Fruit fly (Drosophila melanogaster): ENCODE data around the gene CG3119.

Gene CG3119

dm6 chr2L:2865560-2866309 is 28.1 kb upstream of the CG3119 start:
- TF ChIP-seq Hr96 (GFP tag; optimal IDR thresholded peaks at IDR 0.05) (peak; percentile 52), cic (GFP tag; optimal IDR thresholded peaks at IDR 0.05) (peak; percentile 77), kay (GFP tag; ENCODE audit: borderline replicate concordance) (peak; percentile 81), Mnt (GFP tag; optimal IDR thresholded peaks at IDR 0.05) (no peak), CG12768 (GFP tag; optimal IDR thresholded peaks at IDR 0.05) (no peak), CG33017 (tag; optimal IDR thresholded peaks at IDR 0.05) (peak; percentile 23), Clk (GFP tag; optimal IDR thresholded peaks at IDR 0.05) (no peak), CG14711 (tag; optimal IDR thresholded peaks at IDR 0.05) (no peak), CG7045 (GFP tag; optimal IDR thresholded peaks at IDR 0.05) (no peak)

- TF ChIP-seq kay (GFP tag; ENCODE audit: borderline replicate concordance) (peak; percentile 23), CG12768 (GFP tag; optimal IDR thresholded peaks at IDR 0.05) (peak; percentile 68), CG7101 (tag; optimal IDR thresholded peaks at IDR 0.05) (peak; percentile 11), CG7045 (GFP tag; optimal IDR thresholded peaks at IDR 0.05) (peak; percentile 8), CG33017 (tag; optimal IDR thresholded peaks at IDR 0.05) (no peak)
Measured at dm6 chr2L:2864601-2865000, 27.0 kb upstream of the CG3119 start.

- no peak for TF ChIP-seq CG5204 (GFP tag; optimal IDR thresholded peaks at IDR 0.05)
- TF ChIP-seq pad (GFP tag; optimal IDR thresholded peaks at IDR 0.05), result no peak
- no peak for TF ChIP-seq CG7045 (GFP tag; optimal IDR thresholded peaks at IDR 0.05)
- no peak for TF ChIP-seq Clk (GFP tag; optimal IDR thresholded peaks at IDR 0.05)
- TF ChIP-seq CG14711 (tag; optimal IDR thresholded peaks at IDR 0.05), result no peak
- TF ChIP-seq Mnt (GFP tag; optimal IDR thresholded peaks at IDR 0.05), result no peak
- no peak for TF ChIP-seq ovo (GFP tag; optimal IDR thresholded peaks at IDR 0.05)
- TF ChIP-seq tj (GFP tag; optimal IDR thresholded peaks at IDR 0.05), result no peak
- no peak for TF ChIP-seq kay (GFP tag; ENCODE audit: borderline replicate concordance)
- TF ChIP-seq Hr96 (GFP tag; optimal IDR thresholded peaks at IDR 0.05), result no peak
- TF ChIP-seq CG7101 (tag; optimal IDR thresholded peaks at IDR 0.05), result no peak
Measured at dm6 chr2L:2862621-2862962, 25.0 kb upstream of the CG3119 start.

- peak; percentile 30 for TF ChIP-seq kay (GFP tag; ENCODE audit: borderline replicate concordance)
- no peak for TF ChIP-seq CG11617 (GFP tag; optimal IDR thresholded peaks at IDR 0.05)
- TF ChIP-seq tj (GFP tag; optimal IDR thresholded peaks at IDR 0.05), result peak; percentile 70
- TF ChIP-seq cic (GFP tag; optimal IDR thresholded peaks at IDR 0.05), result peak; percentile 49
- peak; percentile 43 for TF ChIP-seq Mnt (GFP tag; optimal IDR thresholded peaks at IDR 0.05)
- peak; percentile 3 for TF ChIP-seq CG33017 (tag; optimal IDR thresholded peaks at IDR 0.05)
- peak; percentile 9 for TF ChIP-seq bab1 (GFP tag; optimal IDR thresholded peaks at IDR 0.05)
- TF ChIP-seq Clk (GFP tag; optimal IDR thresholded peaks at IDR 0.05), result no peak
- TF ChIP-seq ovo (GFP tag; optimal IDR thresholded peaks at IDR 0.05), result no peak
Measured at dm6 chr2L:2861885-2862620, 24.4 kb upstream of the CG3119 start.

- TF ChIP-seq cic (GFP tag; optimal IDR thresholded peaks at IDR 0.05) (peak; percentile 38), Crg-1 (GFP tag; optimal IDR thresholded peaks at IDR 0.05) (no peak), Clk (GFP tag; optimal IDR thresholded peaks at IDR 0.05) (no peak), CG1620 (GFP tag; optimal IDR thresholded peaks at IDR 0.05) (no peak), CG11617 (GFP tag; optimal IDR thresholded peaks at IDR 0.05) (no peak), CG12768 (GFP tag; optimal IDR thresholded peaks at IDR 0.05) (peak; percentile 61), kay (GFP tag; ENCODE audit: borderline replicate concordance) (peak; percentile 68), cnc (optimal IDR thresholded peaks at IDR 0.05) (no peak)
Measured at dm6 chr2L:2861140-2861884, 23.7 kb upstream of the CG3119 start.

- TF ChIP-seq ovo (GFP tag; optimal IDR thresholded peaks at IDR 0.05), result peak; percentile 89
- TF ChIP-seq CG12768 (GFP tag; optimal IDR thresholded peaks at IDR 0.05), result peak; percentile 34
- TF ChIP-seq CG7101 (tag; optimal IDR thresholded peaks at IDR 0.05), result peak; percentile 15
- TF ChIP-seq Clk (GFP tag; optimal IDR thresholded peaks at IDR 0.05), result no peak
- peak; percentile 38 for TF ChIP-seq tj (GFP tag; optimal IDR thresholded peaks at IDR 0.05)
- TF ChIP-seq CG7045 (GFP tag; optimal IDR thresholded peaks at IDR 0.05), result peak; percentile 51
- peak; percentile 99 for TF ChIP-seq kay (GFP tag; ENCODE audit: borderline replicate concordance)
- TF ChIP-seq cnc (optimal IDR thresholded peaks at IDR 0.05), result peak in 1 of 2 experiments; percentile 62
- no peak for TF ChIP-seq CG33017 (tag; optimal IDR thresholded peaks at IDR 0.05)
- TF ChIP-seq Mnt (GFP tag; optimal IDR thresholded peaks at IDR 0.05), result peak; percentile 18
- peak; percentile 30 for TF ChIP-seq pad (GFP tag; optimal IDR thresholded peaks at IDR 0.05)
- peak; percentile 40 for TF ChIP-seq CG5204 (GFP tag; optimal IDR thresholded peaks at IDR 0.05)
- no peak for TF ChIP-seq bab1 (GFP tag; optimal IDR thresholded peaks at IDR 0.05)
- TF ChIP-seq toe (GFP tag; optimal IDR thresholded peaks at IDR 0.05), result peak; percentile 1
- peak; percentile 98 for TF ChIP-seq Hr96 (GFP tag; optimal IDR thresholded peaks at IDR 0.05)
- TF ChIP-seq CG14711 (tag; optimal IDR thresholded peaks at IDR 0.05), result peak; percentile 10
- TF ChIP-seq CG1620 (GFP tag; optimal IDR thresholded peaks at IDR 0.05), result no peak
- peak; percentile 94 for TF ChIP-seq cic (GFP tag; optimal IDR thresholded peaks at IDR 0.05)
- peak; percentile 65 for TF ChIP-seq CG11617 (GFP tag; optimal IDR thresholded peaks at IDR 0.05)
- peak; percentile 36 for TF ChIP-seq Crg-1 (GFP tag; optimal IDR thresholded peaks at IDR 0.05)
Measured at dm6 chr2L:2857862-2858734, 20.5 kb upstream of the CG3119 start.

Data from whole organism, adult.